Worm (Caenorhabditis elegans): ENCODE data around the gene jmjd-1.1.

DNA sequence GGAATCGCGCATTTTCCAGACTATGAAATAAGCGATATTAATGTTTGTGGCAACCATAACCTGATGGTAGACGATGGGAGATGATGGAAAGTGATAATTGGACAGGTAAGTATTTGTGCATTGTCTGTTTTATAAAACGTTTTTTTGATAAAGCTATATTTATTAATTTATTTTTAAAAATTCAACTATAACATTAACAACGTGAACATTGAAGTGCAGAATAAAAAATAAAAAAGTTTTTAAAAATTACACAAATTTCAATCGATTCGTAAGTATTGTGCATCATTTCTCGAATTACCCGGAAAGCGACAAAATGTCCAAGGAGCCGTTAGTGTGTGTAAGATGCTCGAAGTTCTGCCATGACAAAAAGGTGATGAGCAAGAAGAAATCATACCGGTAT, at the start of gene jmjd-1.1:
- TF ChIP-seq isw-1 (GFP tag; IDR thresholded peaks at IDR 0.05): no peak
- no peak for TF ChIP-seq lir-3 (tag; optimal IDR thresholded peaks at IDR 0.05; ENCODE audit: poor library complexity)
- no peak for TF ChIP-seq elt-2 (tag; optimal IDR thresholded peaks at IDR 0.05)
- TF ChIP-seq aly-2 (tag; optimal IDR thresholded peaks at IDR 0.05): no peak
- TF ChIP-seq blmp-1 (tag; optimal IDR thresholded peaks at IDR 0.05): no peak
- TF ChIP-seq ceh-88 (GFP tag; IDR thresholded peaks at IDR 0.05): no peak
- TF ChIP-seq hlh-17 (GFP tag; optimal IDR thresholded peaks at IDR 0.05; ENCODE audit: borderline replicate concordance): no peak
- no peak for TF ChIP-seq fkh-10 (GFP tag; optimal IDR thresholded peaks at IDR 0.05)
- no peak for TF ChIP-seq lsy-2 (tag; optimal IDR thresholded peaks at IDR 0.05)
- no peak for TF ChIP-seq nhr-20 (tag; optimal IDR thresholded peaks at IDR 0.05)
